Worm (Caenorhabditis elegans): Measurements from ENCODE around the gene D1044.7.

D1044.7 gene

DNA sequence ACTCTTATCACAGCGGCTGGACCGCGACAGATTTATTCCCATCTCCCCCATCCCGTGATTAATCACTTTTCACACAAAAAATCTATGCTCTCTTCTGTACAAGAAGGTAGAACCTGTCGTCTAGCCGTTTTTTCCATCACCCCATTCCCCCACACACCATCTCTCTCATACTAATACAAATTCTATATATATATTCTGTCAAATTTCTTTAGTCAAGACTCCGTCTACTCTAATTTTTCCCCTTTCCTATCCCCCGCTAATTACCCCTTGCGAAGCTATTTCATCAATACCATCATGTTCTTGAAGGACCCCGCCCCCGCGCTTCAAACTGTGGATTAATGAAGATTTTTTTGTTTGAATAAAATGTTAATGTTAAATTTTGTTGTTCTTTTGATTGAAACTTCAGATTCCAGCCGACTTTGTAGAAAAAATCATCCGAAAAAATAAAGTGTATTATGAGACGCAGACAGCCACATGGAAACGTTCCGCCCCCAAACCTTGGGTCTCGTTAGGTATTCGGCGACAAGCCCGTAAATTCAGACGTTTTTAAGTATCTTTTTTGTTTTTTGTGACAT lies 2.5 kb downstream of the D1044.7 start (continued):
- TF ChIP-seq B0336.3 (GFP tag; IDR thresholded peaks at IDR 0.05) (peak; percentile 75), lin-54 (GFP tag; optimal IDR thresholded peaks at IDR 0.05) (peak; percentile 37), nhr-120 (GFP tag; IDR thresholded peaks at IDR 0.05) (no peak), rpc-1 (optimal IDR thresholded peaks at IDR 0.05) (no peak), rpc-1 (tag; optimal IDR thresholded peaks at IDR 0.05) (no peak), cebp-1 (GFP tag; IDR thresholded peaks at IDR 0.05) (no peak), cebp-1 (tag; optimal IDR thresholded peaks at IDR 0.05) (no peak), ceh-40 (GFP tag; IDR thresholded peaks at IDR 0.05) (no peak), ztf-28 (GFP tag; IDR thresholded peaks at IDR 0.05) (no peak), Y56A3A.18 (GFP tag; IDR thresholded peaks at IDR 0.05) (peak; percentile 63), ztf-3 (GFP tag; optimal IDR thresholded peaks at IDR 0.05) (peak; percentile 48), ceh-100 (GFP tag; IDR thresholded peaks at IDR 0.05) (no peak), F57C9.4 (tag; optimal IDR thresholded peaks at IDR 0.05) (peak; percentile 52), pha-4 (tag; optimal IDR thresholded peaks at IDR 0.05) (no peak), snpc-4 (GFP tag; optimal IDR thresholded peaks at IDR 0.05) (no peak), snpc-4 (tag; optimal IDR thresholded peaks at IDR 0.05) (peak in 1 of 4 experiments; percentile 12), lin-35 (GFP tag; optimal IDR thresholded peaks at IDR 0.05) (peak in 1 of 3 experiments; percentile 9), nfyb-1 (GFP tag; IDR thresholded peaks at IDR 0.05) (peak; percentile 73; the same call in 1 of the 2 replicates), ekl-4 (GFP tag; IDR thresholded peaks at IDR 0.05) (peak; percentile 85), pbrm-1 (GFP tag; IDR thresholded peaks at IDR 0.05) (peak; percentile 57; the same call in 1 of the 2 replicates), nhr-27 (tag; optimal IDR thresholded peaks at IDR 0.05) (no peak), madf-10 (tag; optimal IDR thresholded peaks at IDR 0.05) (peak; percentile 50), ceh-79 (tag; optimal IDR thresholded peaks at IDR 0.05) (peak; percentile 81), F39B2.1 (GFP tag; IDR thresholded peaks at IDR 0.05) (no peak), ceh-58 (GFP tag; IDR thresholded peaks at IDR 0.05) (no peak), athp-1 (tag; optimal IDR thresholded peaks at IDR 0.05) (peak; percentile 3), nfya-1 (tag; optimal IDR thresholded peaks at IDR 0.05; ENCODE audit: borderline replicate concordance, insufficient read depth) (no peak), K12H6.12 (tag; optimal IDR thresholded peaks at IDR 0.05) (no peak), hmg-20 (GFP tag; IDR thresholded peaks at IDR 0.05) (peak; percentile 62; the same call in 1 of the 2 replicates), somi-1 (GFP tag; optimal IDR thresholded peaks at IDR 0.05) (no peak), ceh-27 (GFP tag; optimal IDR thresholded peaks at IDR 0.05) (no peak), chd-7 (tag; optimal IDR thresholded peaks at IDR 0.05) (peak; percentile 65), madf-3 (GFP tag; IDR thresholded peaks at IDR 0.05) (no peak), xnd-1 (tag; optimal IDR thresholded peaks at IDR 0.05) (no peak), nhr-80 (tag; optimal IDR thresholded peaks at IDR 0.05) (no peak), tlf-1 (GFP tag; optimal IDR thresholded peaks at IDR 0.05) (peak; percentile 1), madf-8 (GFP tag; conservative IDR thresholded peaks at IDR 0.05) (no peak), him-1 (tag; optimal IDR thresholded peaks at IDR 0.05) (no peak), Y53F4B.3 (GFP tag; IDR thresholded peaks at IDR 0.05) (no peak), snpc-3.4 (tag; optimal IDR thresholded peaks at IDR 0.05) (peak; percentile 7), rcor-1 (GFP tag; IDR thresholded peaks at IDR 0.05) (no peak), repo-1 (tag; optimal IDR thresholded peaks at IDR 0.05) (peak; percentile 80), hlh-26 (GFP tag; conservative IDR thresholded peaks at IDR 0.05) (no peak)
